Fruit fly (Drosophila melanogaster): ENCODE results near the gene Galk.

- no peak for TF ChIP-seq pan (optimal IDR thresholded peaks at IDR 0.05)
- no peak for TF ChIP-seq psq (optimal IDR thresholded peaks at IDR 0.05)
- no peak for TF ChIP-seq CG8478 (optimal IDR thresholded peaks at IDR 0.05)
- TF ChIP-seq usp (GFP tag; optimal IDR thresholded peaks at IDR 0.05): no peak
Observed at dm6 chr3L:8974478-8975477, 11.1 kb downstream of the Galk start, which contains the start of the genes pix and Srp68.
